Worm (Caenorhabditis elegans) whole organism, midembryonic: ENCODE results near the gene T10B5.7.
A peak's percentile ranks its signal among the peaks of the same experiment; 100 is the strongest.

Experiments used
- T22C8.4 ChIP-seq: fragments of 200-800 bp; sonication (Bioruptor generic); IDR thresholded peaks from 2 replicates; pipeline ENCODE4 v1.3.6; 2022; ENCODE audit warnings: missing genetic modification characterization, missing compliant biosample characterization
- flt-1 ChIP-seq: fragments of 200-800 bp; sonication (Bioruptor generic); IDR thresholded peaks from 2 replicates; pipeline ENCODE4 v1.3.6; 2022; ENCODE audit warnings: missing genetic modification characterization, missing compliant biosample characterization
- klf-2 ChIP-seq: fragments of 200-800 bp; sonication (Bioruptor generic); conservative IDR thresholded peaks from 2 replicates; pipeline ENCODE4 v1.3.6; 2022; ENCODE audit warnings: missing genetic modification reagents, missing genetic modification characterization, missing compliant biosample characterization

ce11 chrV:1868596-1869263, 22.7 kb downstream of the T10B5.7 start, which contains the start of gene knl-3:
- no peak for TF ChIP-seq klf-2
- peak; percentile 71 for TF ChIP-seq T22C8.4 (GFP tag; lab: Robert Waterston, UW)
- TF ChIP-seq flt-1 (GFP tag; lab: Robert Waterston, UW), result peak; percentile 75; the same call in 1 of the 2 replicates
